Worm (Caenorhabditis elegans) whole organism, L1 larva: ENCODE measurements around the gene T02B11.4.

ENCODE experiments used
- ets-5 ChIP-seq: fragments of 200-800 bp; sonication (Bioruptor generic); IDR thresholded peaks from 2 replicates; pipeline ENCODE4 v1.3.6; 2022; ENCODE audit warnings: missing genetic modification characterization, missing compliant biosample characterization
- nhr-28 ChIP-seq: fragments of 150-350 bp; optimal IDR thresholded peaks from 2 replicates; lab custom pipeline; 2014; ENCODE audit warnings: missing biosample characterization, missing genetic modification characterization
- nhr-77 ChIP-seq: fragments of 150-350 bp; optimal IDR thresholded peaks from 2 replicates; lab custom pipeline; 2014; ENCODE audit warnings: missing biosample characterization, missing genetic modification characterization
- sox-4 ChIP-seq: sonication (generic microtip); optimal IDR thresholded peaks from 2 replicates; lab custom pipeline; 2016; ENCODE audit warnings: missing genetic modification characterization, missing compliant biosample characterization
- unc-62 ChIP-seq: fragments of 150-350 bp; optimal IDR thresholded peaks from 2 replicates; lab custom pipeline; 2014; ENCODE audit warnings: missing biosample characterization, missing genetic modification reagents, missing genetic modification characterization
- zag-1 ChIP-seq: fragments of 150-350 bp; optimal IDR thresholded peaks from 2 replicates; lab custom pipeline; 2014; ENCODE audit warnings: missing biosample characterization, missing genetic modification characterization

- TF ChIP-seq unc-62 (GFP tag; lab: Kevin White, UChicago) = no peak
- TF ChIP-seq zag-1 (tag; lab: Kevin White, UChicago) = no peak
- no peak for TF ChIP-seq ets-5 (GFP tag; lab: Robert Waterston, UW)
- TF ChIP-seq sox-4 (tag; lab: Kevin White, UChicago) = no peak
- no peak for TF ChIP-seq nhr-77 (tag; lab: Kevin White, UChicago)
- no peak for TF ChIP-seq nhr-28 (tag; lab: Kevin White, UChicago)
Measured at ce11 chrV:858841-859456, 12.0 kb downstream of the T02B11.4 start.
